Fruit fly (Drosophila melanogaster): ENCODE results near the gene MED20.
A peak's percentile ranks its signal among the peaks of the same experiment; 100 is the strongest.

The MED20 gene

DNA sequence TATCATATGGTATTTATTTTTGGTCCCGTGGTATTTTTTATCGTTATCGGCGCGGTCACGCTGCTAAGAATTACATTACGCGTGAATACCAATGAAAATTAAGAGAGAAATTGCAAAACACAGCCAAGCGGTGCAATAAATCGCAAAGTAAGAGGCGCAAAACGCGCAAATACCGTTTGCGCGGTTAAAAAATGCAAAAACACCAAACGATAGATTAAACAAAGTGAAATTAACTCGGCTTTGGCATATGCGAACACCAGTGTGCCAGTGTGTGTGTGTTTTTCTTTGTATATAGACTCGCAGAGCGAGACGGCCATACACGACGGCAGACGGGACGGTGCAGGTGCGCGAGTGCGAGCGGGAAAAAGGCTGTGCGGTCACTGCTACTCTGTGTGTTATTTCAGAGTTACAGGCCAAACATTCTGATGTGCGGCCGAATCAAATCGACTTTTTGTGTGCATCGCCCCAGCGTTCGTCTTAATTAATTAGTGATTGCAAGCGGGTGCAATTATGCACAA lies 41.9 kb downstream of the MED20 start, which contains the start of gene Cka (continued):
- TF ChIP-seq CG30020 (tag; optimal IDR thresholded peaks at IDR 0.05) (peak; percentile 40), Dref (GFP tag; IDR thresholded peaks at IDR 0.05) (peak; percentile 41; the same call in 1 of the 2 replicates), ERR (GFP tag; optimal IDR thresholded peaks at IDR 0.05) (no peak), zen2 (GFP tag; IDR thresholded peaks at IDR 0.05; ENCODE audit: partially characterized antibody) (no peak), nau (GFP tag; optimal IDR thresholded peaks at IDR 0.05) (no peak), vnd (GFP tag; IDR thresholded peaks at IDR 0.05; ENCODE audit: partially characterized antibody) (no peak), CG18599 (GFP tag; optimal IDR thresholded peaks at IDR 0.05) (peak; percentile 43), Usf (GFP tag; optimal IDR thresholded peaks at IDR 0.05) (no peak), ATbp (GFP tag; optimal IDR thresholded peaks at IDR 0.05) (no peak), amos (GFP tag; IDR thresholded peaks at IDR 0.05; ENCODE audit: partially characterized antibody) (peak; percentile 29; the same call in 1 of the 2 replicates), CG30403 (GFP tag; optimal IDR thresholded peaks at IDR 0.05) (no peak), cas (GFP tag; IDR thresholded peaks at IDR 0.05) (no peak), CG3995 (GFP tag; optimal IDR thresholded peaks at IDR 0.05) (peak; percentile 50), chif (GFP tag; optimal IDR thresholded peaks at IDR 0.05) (no peak), ab (GFP tag; optimal IDR thresholded peaks at IDR 0.05) (no peak), Dp (GFP tag; optimal IDR thresholded peaks at IDR 0.05) (peak; percentile 17), sna (GFP tag; IDR thresholded peaks at IDR 0.05; ENCODE audit: partially characterized antibody) (no peak), CG11247 (GFP tag; IDR thresholded peaks at IDR 0.05) (no peak)

DNA sequence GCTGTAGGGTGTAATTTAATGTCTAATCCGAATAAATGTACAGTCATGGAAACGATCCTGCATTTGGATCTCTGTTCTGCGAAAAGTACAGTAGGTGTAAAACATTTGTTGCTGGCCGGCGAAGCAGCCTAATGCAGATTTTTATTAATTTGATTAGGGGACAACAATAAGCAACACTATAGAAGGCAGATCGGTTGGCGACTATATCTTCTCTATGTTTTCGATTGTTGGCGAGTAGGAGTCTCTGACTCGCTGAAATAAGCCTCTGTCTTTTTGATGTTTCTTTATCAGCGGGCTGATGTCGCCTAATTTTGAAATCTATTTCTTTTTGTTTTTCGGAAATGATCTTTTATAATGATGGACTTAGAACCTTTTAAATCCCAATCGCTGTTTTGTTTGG lies 42.5 kb downstream of the MED20 start:
- TF ChIP-seq CG11093 (GFP tag; IDR thresholded peaks at IDR 0.05), result no peak
- TF ChIP-seq amos (GFP tag; IDR thresholded peaks at IDR 0.05; ENCODE audit: partially characterized antibody), result peak; percentile 43; the same call in 1 of the 2 replicates
- TF ChIP-seq Elba2 (GFP tag; optimal IDR thresholded peaks at IDR 0.05), result no peak
- TF ChIP-seq CG18764 (GFP tag; optimal IDR thresholded peaks at IDR 0.05), result no peak
- TF ChIP-seq ac (GFP tag; optimal IDR thresholded peaks at IDR 0.05), result no peak
- no peak for TF ChIP-seq Dad (GFP tag; optimal IDR thresholded peaks at IDR 0.05)
- TF ChIP-seq CG13624 (GFP tag; optimal IDR thresholded peaks at IDR 0.05), result no peak
- TF ChIP-seq inv (GFP tag; IDR thresholded peaks at IDR 0.05; ENCODE audit: partially characterized antibody), result no peak
- TF ChIP-seq CG31388 (GFP tag; optimal IDR thresholded peaks at IDR 0.05), result no peak
- TF ChIP-seq CG10462 (GFP tag; optimal IDR thresholded peaks at IDR 0.05), result no peak
- no peak for TF ChIP-seq CG7928 (GFP tag; optimal IDR thresholded peaks at IDR 0.05)
- peak; percentile 59 for TF ChIP-seq Scr (GFP tag; IDR thresholded peaks at IDR 0.05; ENCODE audit: partially characterized antibody)
- TF ChIP-seq CG10321 (GFP tag; IDR thresholded peaks at IDR 0.05), result no peak
- no peak for TF ChIP-seq CG2129 (GFP tag; IDR thresholded peaks at IDR 0.05; ENCODE audit: partially characterized antibody)
- peak; percentile 37 for TF ChIP-seq unc-4 (GFP tag; IDR thresholded peaks at IDR 0.05; ENCODE audit: partially characterized antibody)
- no peak for TF ChIP-seq stwl (tag; optimal IDR thresholded peaks at IDR 0.05)
- no peak for TF ChIP-seq CG32767 (GFP tag; IDR thresholded peaks at IDR 0.05)
- TF ChIP-seq CG34224 (GFP tag; IDR thresholded peaks at IDR 0.05; ENCODE audit: partially characterized antibody), result 0 out of 3 replicates have a peak, but pooled peaks have one; percentile 8
- no peak for TF ChIP-seq seq (GFP tag; IDR thresholded peaks at IDR 0.05)
- no peak for TF ChIP-seq Ada2b (GFP tag; IDR thresholded peaks at IDR 0.05)
- no peak for TF ChIP-seq CG13894 (tag; optimal IDR thresholded peaks at IDR 0.05)
- TF ChIP-seq Mad (GFP tag; optimal IDR thresholded peaks at IDR 0.05), result no peak
- peak; percentile 95 for TF ChIP-seq CG12155 (GFP tag; optimal IDR thresholded peaks at IDR 0.05)
- peak; percentile 28; the same call in 1 of the 4 replicates for TF ChIP-seq Dll (GFP tag; IDR thresholded peaks at IDR 0.05; ENCODE audit: partially characterized antibody)
- no peak for TF ChIP-seq grn (GFP tag; optimal IDR thresholded peaks at IDR 0.05)
- no peak for TF ChIP-seq Fer1 (GFP tag; optimal IDR thresholded peaks at IDR 0.05)
- TF ChIP-seq vfl (GFP tag; optimal IDR thresholded peaks at IDR 0.05), result no peak
- TF ChIP-seq CG12769 (tag; optimal IDR thresholded peaks at IDR 0.05), result no peak
- no peak for TF ChIP-seq CG8944 (GFP tag; optimal IDR thresholded peaks at IDR 0.05)
- TF ChIP-seq Nf-YC (tag; optimal IDR thresholded peaks at IDR 0.05), result no peak
- TF ChIP-seq pan (optimal IDR thresholded peaks at IDR 0.05), result no peak
- no peak for TF ChIP-seq pan (GFP tag; optimal IDR thresholded peaks at IDR 0.05 in 1 of 2, IDR thresholded peaks at IDR 0.05 in 1 of 2)
- TF ChIP-seq CG9215 (GFP tag; IDR thresholded peaks at IDR 0.05), result no peak

Measured in whole organism, embryonic.